Worm (Caenorhabditis elegans) whole organism, L1 larva: ENCODE measurements around the gene nhr-137.

Source experiments
- C16A3.4 ChIP-seq: fragments of 150-350 bp; optimal IDR thresholded peaks from 2 replicates; lab custom pipeline; 2014; ENCODE audit warnings: missing biosample characterization, missing genetic modification characterization
- F16B12.6 ChIP-seq: fragments of 150-350 bp; optimal IDR thresholded peaks from 2 replicates; lab custom pipeline; 2014; ENCODE audit warnings: missing biosample characterization, missing genetic modification characterization
- blmp-1 ChIP-seq: fragments of 150-350 bp; optimal IDR thresholded peaks from 2 replicates; lab custom pipeline; 2014; ENCODE audit warnings: missing biosample characterization, missing genetic modification characterization
- ceh-63 ChIP-seq: fragments of 200-800 bp; sonication (Bioruptor generic); optimal IDR thresholded peaks from 2 replicates; lab custom pipeline; 2018; ENCODE audit warnings: mild to moderate bottlenecking, missing genetic modification characterization, missing compliant biosample characterization
- ceh-8 ChIP-seq: fragments of 200-800 bp; sonication (Bioruptor generic); optimal IDR thresholded peaks from 2 replicates; lab custom pipeline; 2018; ENCODE audit warnings: mild to moderate bottlenecking, missing genetic modification characterization, moderate library complexity, missing compliant biosample characterization
- efl-3 ChIP-seq: fragments of 200-800 bp; sonication (Bioruptor generic); optimal IDR thresholded peaks from 2 replicates; lab custom pipeline; 2018; ENCODE audit warnings: mild to moderate bottlenecking, missing genetic modification characterization, missing compliant biosample characterization
- egl-13 ChIP-seq: sonication (generic microtip); optimal IDR thresholded peaks from 2 replicates; lab custom pipeline; 2016; ENCODE audit warnings: missing genotype, missing genetic modification reagents, missing genetic modification characterization, missing compliant biosample characterization
- egl-27 ChIP-seq, 2 experiments: fragments of 150-350 bp in 1 of 2; sonication (generic microtip); optimal IDR thresholded peaks; 3 replicates each; lab custom pipeline; 2017 to 2018; ENCODE audit warnings: missing biosample characterization in 2 of 2, missing genetic modification characterization in 2 of 2, missing genetic modification reagents in 2 of 2
- elt-2 ChIP-seq: sonication (generic microtip); optimal IDR thresholded peaks from 2 replicates; lab custom pipeline; 2016; ENCODE audit warnings: missing genetic modification characterization, mild to moderate bottlenecking, inconsistent platforms, missing compliant biosample characterization, missing genetic modification reagents
- elt-3 ChIP-seq, 6 experiments: fragments of 150-350 bp in 1 of 6; sonication (generic microtip); optimal IDR thresholded peaks; 2 replicates each; lab custom pipeline; 2017 to 2018; ENCODE audit warnings: missing biosample characterization in 6 of 6, missing genetic modification characterization in 6 of 6, inconsistent platforms in 1 of 6
- ets-5 ChIP-seq: fragments of 200-800 bp; sonication (Bioruptor generic); IDR thresholded peaks from 2 replicates; pipeline ENCODE4 v1.3.6; 2022; ENCODE audit warnings: missing genetic modification characterization, missing compliant biosample characterization
- fkh-8 ChIP-seq: sonication (generic microtip); optimal IDR thresholded peaks from 2 replicates; lab custom pipeline; 2016; ENCODE audit warnings: mild to moderate bottlenecking, missing genetic modification characterization, missing compliant biosample characterization
- fos-1 ChIP-seq: fragments of 150-350 bp; optimal IDR thresholded peaks from 2 replicates; lab custom pipeline; 2014; ENCODE audit warnings: missing biosample characterization, missing genetic modification characterization
- grh-1 ChIP-seq: fragments of 200-800 bp; sonication (Bioruptor generic); IDR thresholded peaks from 2 replicates; pipeline ENCODE4 v1.3.6; 2022; ENCODE audit warnings: missing genetic modification reagents, missing genetic modification characterization, missing compliant biosample characterization
- lin-13 ChIP-seq: fragments of 150-350 bp; optimal IDR thresholded peaks from 2 replicates; lab custom pipeline; 2014; ENCODE audit warnings: missing biosample characterization, missing genetic modification reagents, missing genetic modification characterization
- lin-14 ChIP-seq: fragments of 200-800 bp; sonication (Bioruptor generic); optimal IDR thresholded peaks from 2 replicates; lab custom pipeline; 2018; ENCODE audit warnings: mild to moderate bottlenecking, missing genetic modification characterization, moderate library complexity, missing compliant biosample characterization
- lin-35 ChIP-seq, 2 experiments: fragments of 150-350 bp; optimal IDR thresholded peaks; 2 replicates each; lab custom pipeline; 2014; ENCODE audit warnings: missing biosample characterization in 2 of 2, missing genetic modification characterization in 2 of 2, missing genetic modification reagents in 2 of 2
- lir-3 ChIP-seq: sonication (generic microtip); optimal IDR thresholded peaks from 2 replicates; lab custom pipeline; 2016; ENCODE audit warnings: mild to moderate bottlenecking, missing genetic modification characterization, moderate library complexity, missing compliant biosample characterization; ENCODE audit not compliant: poor library complexity
- lsy-2 ChIP-seq, 2 experiments: fragments of 150-350 bp; optimal IDR thresholded peaks; 2 replicates each; lab custom pipeline; 2014; ENCODE audit warnings: missing biosample characterization in 2 of 2, missing genetic modification characterization in 2 of 2
- mdl-1 ChIP-seq, 2 experiments: fragments of 150-350 bp; optimal IDR thresholded peaks; 2 replicates each; lab custom pipeline; 2014 to 2017; ENCODE audit warnings: missing biosample characterization in 2 of 2, missing genetic modification characterization in 2 of 2, inconsistent platforms in 1 of 2
- mep-1 ChIP-seq: fragments of 150-350 bp; optimal IDR thresholded peaks from 2 replicates; lab custom pipeline; 2014; ENCODE audit warnings: missing biosample characterization, missing genetic modification characterization
- nhr-12 ChIP-seq: sonication (generic microtip); optimal IDR thresholded peaks from 2 replicates; lab custom pipeline; 2017; ENCODE audit warnings: missing biosample characterization, missing genetic modification characterization
- nhr-19 ChIP-seq: fragments of 200-800 bp; sonication (Bioruptor generic); conservative IDR thresholded peaks from 2 replicates; pipeline ENCODE4 v1.3.6; 2022; ENCODE audit warnings: missing genetic modification characterization, missing compliant biosample characterization
- nhr-20 ChIP-seq: sonication (generic microtip); optimal IDR thresholded peaks from 2 replicates; lab custom pipeline; 2016; ENCODE audit warnings: mild to moderate bottlenecking, missing genetic modification characterization, missing compliant biosample characterization
- nhr-237 ChIP-seq: fragments of 150-350 bp; optimal IDR thresholded peaks from 2 replicates; lab custom pipeline; 2014; ENCODE audit warnings: missing biosample characterization, missing genetic modification characterization
- nhr-28 ChIP-seq: fragments of 150-350 bp; optimal IDR thresholded peaks from 2 replicates; lab custom pipeline; 2014; ENCODE audit warnings: missing biosample characterization, missing genetic modification characterization
- nhr-47 ChIP-seq: sonication (generic microtip); optimal IDR thresholded peaks from 2 replicates; lab custom pipeline; 2016; ENCODE audit warnings: mild to moderate bottlenecking, missing genetic modification characterization, moderate library complexity, missing compliant biosample characterization
- nhr-71 ChIP-seq: sonication (generic microtip); optimal IDR thresholded peaks from 2 replicates; lab custom pipeline; 2016; ENCODE audit warnings: mild to moderate bottlenecking, missing genetic modification characterization, moderate library complexity, missing compliant biosample characterization
- nhr-77 ChIP-seq: fragments of 150-350 bp; optimal IDR thresholded peaks from 2 replicates; lab custom pipeline; 2014; ENCODE audit warnings: missing biosample characterization, missing genetic modification characterization
- nhr-84 ChIP-seq: sonication (generic microtip); optimal IDR thresholded peaks from 2 replicates; lab custom pipeline; 2017; ENCODE audit warnings: missing biosample characterization, missing genetic modification characterization
- nhr-85 ChIP-seq: sonication (generic microtip); peaks from one replicate; lab custom pipeline; 2016; ENCODE audit warnings: missing genetic modification characterization, inconsistent platforms, missing compliant biosample characterization
- nhr-90 ChIP-seq: sonication (generic microtip); optimal IDR thresholded peaks from 2 replicates; lab custom pipeline; 2016; ENCODE audit warnings: mild to moderate bottlenecking, missing genetic modification characterization, missing compliant biosample characterization; ENCODE audit not compliant: poor library complexity
- skn-1 ChIP-seq: fragments of 150-350 bp; optimal IDR thresholded peaks from 2 replicates; lab custom pipeline; 2014; ENCODE audit warnings: missing biosample characterization, missing genetic modification characterization
- snu-23 ChIP-seq: sonication (generic microtip); optimal IDR thresholded peaks from 2 replicates; lab custom pipeline; 2016; ENCODE audit warnings: missing genetic modification characterization, missing compliant biosample characterization
- sox-4 ChIP-seq: sonication (generic microtip); optimal IDR thresholded peaks from 2 replicates; lab custom pipeline; 2016; ENCODE audit warnings: missing genetic modification characterization, missing compliant biosample characterization
- sup-37 ChIP-seq: fragments of 200-800 bp; sonication (Bioruptor generic); optimal IDR thresholded peaks from 2 replicates; lab custom pipeline; 2018; ENCODE audit warnings: mild to moderate bottlenecking, missing genetic modification characterization, missing compliant biosample characterization
- tbx-2 ChIP-seq: sonication (generic microtip); optimal IDR thresholded peaks from 2 replicates; lab custom pipeline; 2016; ENCODE audit warnings: missing genetic modification characterization, missing compliant biosample characterization
- unc-130 ChIP-seq: fragments of 150-350 bp; optimal IDR thresholded peaks from 2 replicates; lab custom pipeline; 2017; ENCODE audit warnings: missing biosample characterization, missing genetic modification characterization, inconsistent platforms
- unc-62 ChIP-seq: fragments of 150-350 bp; optimal IDR thresholded peaks from 2 replicates; lab custom pipeline; 2014; ENCODE audit warnings: missing biosample characterization, missing genetic modification reagents, missing genetic modification characterization
- ztf-4 ChIP-seq: fragments of 150-350 bp; optimal IDR thresholded peaks from 2 replicates; lab custom pipeline; 2014; ENCODE audit warnings: missing biosample characterization, missing genetic modification characterization

nhr-137 gene

DNA sequence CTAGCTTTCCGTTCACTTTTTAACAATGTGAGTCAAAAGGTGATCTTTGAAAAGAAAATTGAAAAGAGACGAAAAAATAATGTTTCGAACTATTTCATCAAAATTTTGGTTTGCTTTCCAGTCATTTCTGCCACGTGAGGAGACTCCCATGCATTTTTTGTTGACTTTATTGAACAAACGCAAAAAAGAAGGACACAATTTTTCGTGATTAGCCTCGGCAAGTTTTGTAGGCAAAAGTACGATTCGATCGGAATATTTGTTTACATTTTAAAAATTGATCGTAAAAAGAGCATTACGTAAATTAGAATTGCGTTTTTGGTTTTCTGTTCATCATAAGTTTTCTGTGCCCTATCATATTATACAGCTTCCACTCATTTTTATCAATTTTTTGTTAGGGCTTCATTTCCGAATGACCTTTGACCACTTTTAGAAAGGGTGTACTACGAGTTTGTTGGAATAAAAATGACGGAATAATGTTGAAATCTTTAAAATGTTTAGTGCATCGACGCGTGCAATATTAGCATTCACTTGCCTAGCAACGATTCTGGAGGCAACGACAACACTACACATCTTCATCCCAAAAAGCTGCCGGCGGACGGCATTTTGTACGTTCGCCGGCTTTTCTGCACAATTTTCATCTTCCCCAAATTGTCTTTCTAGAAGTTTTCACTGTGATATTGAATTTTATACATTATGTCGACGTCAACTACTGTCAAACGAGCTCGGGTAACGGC is 23.7 kb downstream of the nhr-137 start, which contains the start of gene C56E10.3:
Gene C56E10.3, plus strand, starts transcription at position 684 of the 734 bp plus-strand sequence.
- TF ChIP-seq nhr-90 (tag; lab: Kevin White, UChicago) (peak; percentile 31), ceh-63 (GFP tag; lab: Kevin White, UChicago) (no peak), nhr-85 (tag; lab: Kevin White, UChicago) (peak; percentile 32), nhr-237 (no peak), nhr-20 (tag; lab: Kevin White, UChicago) (peak; percentile 67), lsy-2 (tag; optimal IDR thresholded peaks at IDR 0.05; lab: Kevin White, UChicago) (peak in 1 of 2 experiments; percentile 6), snu-23 (GFP tag; lab: Kevin White, UChicago) (peak; percentile 12), nhr-19 (0 out of 2 replicates have a peak, but pooled peaks have one; percentile 5), mdl-1 (tag; optimal IDR thresholded peaks at IDR 0.05; lab: Kevin White, UChicago) (peak in 1 of 2 experiments; percentile 44), lin-14 (GFP tag; lab: Kevin White, UChicago) (peak; percentile 39), elt-2 (tag; lab: Kevin White, UChicago) (peak; percentile 65), nhr-71 (tag; lab: Kevin White, UChicago) (peak; percentile 46), tbx-2 (tag; lab: Kevin White, UChicago) (peak; percentile 32), ets-5 (GFP tag; lab: Robert Waterston, UW) (no peak), skn-1 (peak; percentile 30), egl-27 (tag; optimal IDR thresholded peaks at IDR 0.05; lab: Kevin White, UChicago) (no peak), sox-4 (tag; lab: Kevin White, UChicago) (no peak), lin-35 (GFP tag; optimal IDR thresholded peaks at IDR 0.05; lab: Kevin White, UChicago) (peak in 1 of 2 experiments; percentile 44)

DNA sequence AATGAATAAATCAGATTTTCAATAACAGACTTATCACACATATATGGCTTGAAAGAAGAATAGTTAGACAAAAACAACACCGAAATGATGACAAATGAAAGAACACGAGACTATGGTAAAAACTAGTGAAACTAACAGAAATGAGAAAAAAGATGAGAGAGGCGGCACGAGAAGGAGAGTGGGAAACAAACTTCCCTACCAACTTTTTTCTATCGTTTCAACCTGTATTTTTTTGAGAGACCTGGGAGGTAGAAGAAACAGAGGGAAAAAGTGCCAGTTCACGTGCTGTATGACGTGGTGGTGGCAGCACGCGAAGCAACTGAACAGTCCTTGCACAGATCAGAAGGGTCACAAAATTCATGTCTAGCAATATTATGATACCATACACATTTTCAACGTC is 26.0 kb downstream of the nhr-137 start:
- TF ChIP-seq efl-3 (GFP tag; lab: Kevin White, UChicago) (no peak), nhr-84 (tag; lab: Kevin White, UChicago) (no peak), elt-3 (tag; optimal IDR thresholded peaks at IDR 0.05; lab: Kevin White, UChicago) (peak in 2 of 6 experiments; percentile 26 to 60), nhr-20 (tag; lab: Kevin White, UChicago) (peak; percentile 90), nhr-90 (tag; lab: Kevin White, UChicago) (peak; percentile 42), nhr-19 (0 out of 2 replicates have a peak, but pooled peaks have one; percentile 36), blmp-1 (tag; lab: Kevin White, UChicago) (peak; percentile 80), lin-14 (GFP tag; lab: Kevin White, UChicago) (peak; percentile 84), lir-3 (tag; lab: Kevin White, UChicago) (peak; percentile 23), lin-13 (GFP tag; lab: Kevin White, UChicago) (peak; percentile 21), snu-23 (GFP tag; lab: Kevin White, UChicago) (peak; percentile 78), nhr-28 (tag; lab: Kevin White, UChicago) (no peak), fkh-8 (tag; lab: Kevin White, UChicago) (no peak), lin-35 (GFP tag; optimal IDR thresholded peaks at IDR 0.05; lab: Kevin White, UChicago) (peak in 1 of 2 experiments; percentile 75), unc-130 (tag; lab: Kevin White, UChicago) (no peak), grh-1 (GFP tag; lab: Robert Waterston, UW) (peak; percentile 33; the same call in 1 of the 2 replicates), fos-1 (no peak), nhr-47 (tag; lab: Kevin White, UChicago) (peak; percentile 35), ceh-8 (GFP tag; lab: Kevin White, UChicago) (no peak), nhr-12 (no peak), elt-2 (tag; lab: Kevin White, UChicago) (peak; percentile 27), sup-37 (no peak), skn-1 (peak; percentile 98), mdl-1 (tag; optimal IDR thresholded peaks at IDR 0.05; lab: Kevin White, UChicago) (peak in 1 of 2 experiments; percentile 78), ztf-4 (tag; lab: Kevin White, UChicago) (no peak), sox-4 (tag; lab: Kevin White, UChicago) (no peak), C16A3.4 (tag; lab: Kevin White, UChicago) (no peak), ceh-63 (GFP tag; lab: Kevin White, UChicago) (no peak), nhr-77 (peak; percentile 5), nhr-85 (tag; lab: Kevin White, UChicago) (peak; percentile 95), nhr-71 (tag; lab: Kevin White, UChicago) (peak; percentile 84), unc-62 (GFP tag; lab: Kevin White, UChicago) (no peak), tbx-2 (tag; lab: Kevin White, UChicago) (peak; percentile 59), egl-13 (tag; lab: Kevin White, UChicago) (no peak), F16B12.6 (tag; lab: Kevin White, UChicago) (no peak), lsy-2 (tag; optimal IDR thresholded peaks at IDR 0.05; lab: Kevin White, UChicago) (peak; percentile 7 to 32), mep-1 (peak; percentile 45)
- TF ChIP-seq, all 84 proteins: peak for 21
